Worm (Caenorhabditis elegans): ENCODE results near the gene skp-1.

The skp-1 gene

ce11 chrV:11629222-11630026 is 15.9 kb upstream of the skp-1 start, which contains the start of gene F35B12.10:
F35B12.10 (minus strand) TSS chrV:11629272.
- TF ChIP-seq sptf-1 (tag; optimal IDR thresholded peaks at IDR 0.05) (no peak), M03D4.4 (tag; optimal IDR thresholded peaks at IDR 0.05) (no peak), unc-62 (GFP tag; optimal IDR thresholded peaks at IDR 0.05) (no peak), drap-1 (GFP tag; optimal IDR thresholded peaks at IDR 0.05) (no peak), nhr-28 (tag; optimal IDR thresholded peaks at IDR 0.05) (no peak), lin-13 (tag; optimal IDR thresholded peaks at IDR 0.05) (no peak), ceh-43 (GFP tag; optimal IDR thresholded peaks at IDR 0.05) (no peak), mab-5 (tag; optimal IDR thresholded peaks at IDR 0.05) (no peak), nhr-2 (tag; optimal IDR thresholded peaks at IDR 0.05) (no peak), sem-2 (GFP tag; optimal IDR thresholded peaks at IDR 0.05) (no peak)

ce11 chrV:11631128-11631527 is 14.2 kb upstream of the skp-1 start:
- TF ChIP-seq blmp-1 (tag; optimal IDR thresholded peaks at IDR 0.05) (no peak), ces-1 (GFP tag; optimal IDR thresholded peaks at IDR 0.05) (peak; percentile 6)

- TF ChIP-seq unc-120 (tag; optimal IDR thresholded peaks at IDR 0.05; ENCODE audit: poor library complexity, severe bottlenecking) (no peak), M03D4.4 (tag; optimal IDR thresholded peaks at IDR 0.05) (no peak), unc-62 (GFP tag; optimal IDR thresholded peaks at IDR 0.05) (no peak), nhr-12 (tag; optimal IDR thresholded peaks at IDR 0.05) (no peak), ces-1 (GFP tag; optimal IDR thresholded peaks at IDR 0.05) (no peak), bed-3 (GFP tag; optimal IDR thresholded peaks at IDR 0.05) (no peak)
Measured at ce11 chrV:11635587-11635986, 9.7 kb upstream of the skp-1 start.

ce11 chrV:11637191-11637590 is 8.1 kb upstream of the skp-1 start, which contains the start of gene sipa-1:
sipa-1 (minus strand) TSS chrV:11637291.
- TF ChIP-seq nhr-237 (tag; optimal IDR thresholded peaks at IDR 0.05) (no peak), ham-2 (GFP tag; optimal IDR thresholded peaks at IDR 0.05) (no peak), elt-3 (tag; optimal IDR thresholded peaks at IDR 0.05) (no peak), mab-5 (tag; optimal IDR thresholded peaks at IDR 0.05) (no peak), blmp-1 (tag; optimal IDR thresholded peaks at IDR 0.05) (no peak), unc-62 (GFP tag; optimal IDR thresholded peaks at IDR 0.05) (no peak), snpc-4 (tag; optimal IDR thresholded peaks at IDR 0.05) (no peak), ceh-43 (GFP tag; optimal IDR thresholded peaks at IDR 0.05) (no peak), bed-3 (GFP tag; optimal IDR thresholded peaks at IDR 0.05) (no peak), mep-1 (tag; optimal IDR thresholded peaks at IDR 0.05) (no peak), lin-32 (GFP tag; optimal IDR thresholded peaks at IDR 0.05) (no peak), tbx-8 (GFP tag; optimal IDR thresholded peaks at IDR 0.05) (no peak), zip-8 (tag; optimal IDR thresholded peaks at IDR 0.05) (no peak), sem-2 (GFP tag; optimal IDR thresholded peaks at IDR 0.05) (no peak), nhr-2 (tag; optimal IDR thresholded peaks at IDR 0.05) (no peak), nhr-12 (tag; optimal IDR thresholded peaks at IDR 0.05) (no peak), unc-39 (tag; optimal IDR thresholded peaks at IDR 0.05) (no peak), M03D4.4 (tag; optimal IDR thresholded peaks at IDR 0.05) (no peak), cnd-1 (tag; optimal IDR thresholded peaks at IDR 0.05) (no peak), lsy-2 (tag; optimal IDR thresholded peaks at IDR 0.05) (no peak)

- TF ChIP-seq nhr-237 (tag; optimal IDR thresholded peaks at IDR 0.05) (no peak), mep-1 (tag; optimal IDR thresholded peaks at IDR 0.05) (no peak), ces-1 (GFP tag; optimal IDR thresholded peaks at IDR 0.05) (peak; percentile 70), ceh-39 (tag; optimal IDR thresholded peaks at IDR 0.05) (no peak), drap-1 (GFP tag; optimal IDR thresholded peaks at IDR 0.05) (peak; percentile 23), sem-2 (GFP tag; optimal IDR thresholded peaks at IDR 0.05) (no peak), lin-32 (GFP tag; optimal IDR thresholded peaks at IDR 0.05) (no peak), ceh-83 (GFP tag; optimal IDR thresholded peaks at IDR 0.05) (peak; percentile 32), mab-5 (tag; optimal IDR thresholded peaks at IDR 0.05) (no peak), sptf-1 (tag; optimal IDR thresholded peaks at IDR 0.05) (peak; percentile 41), ceh-43 (GFP tag; optimal IDR thresholded peaks at IDR 0.05) (no peak), zip-8 (tag; optimal IDR thresholded peaks at IDR 0.05) (no peak), blmp-1 (tag; optimal IDR thresholded peaks at IDR 0.05) (no peak), ztf-11 (tag; optimal IDR thresholded peaks at IDR 0.05) (no peak), ham-2 (GFP tag; optimal IDR thresholded peaks at IDR 0.05) (no peak), nhr-76 (tag; optimal IDR thresholded peaks at IDR 0.05) (no peak), elt-3 (tag; optimal IDR thresholded peaks at IDR 0.05) (no peak), lsy-2 (tag; optimal IDR thresholded peaks at IDR 0.05) (no peak), flh-1 (GFP tag; optimal IDR thresholded peaks at IDR 0.05) (no peak), lin-13 (tag; optimal IDR thresholded peaks at IDR 0.05) (no peak), snpc-4 (tag; optimal IDR thresholded peaks at IDR 0.05) (no peak), nhr-2 (tag; optimal IDR thresholded peaks at IDR 0.05) (no peak), hlh-1 (tag; optimal IDR thresholded peaks at IDR 0.05) (no peak), mls-2 (tag; optimal IDR thresholded peaks at IDR 0.05) (peak; percentile 24), bed-3 (GFP tag; optimal IDR thresholded peaks at IDR 0.05) (no peak), cnd-1 (tag; optimal IDR thresholded peaks at IDR 0.05) (no peak), pha-4 (tag; optimal IDR thresholded peaks at IDR 0.05) (peak; percentile 34), nhr-12 (tag; optimal IDR thresholded peaks at IDR 0.05) (no peak), unc-62 (GFP tag; optimal IDR thresholded peaks at IDR 0.05) (no peak), M03D4.4 (tag; optimal IDR thresholded peaks at IDR 0.05) (peak; percentile 53), nhr-28 (tag; optimal IDR thresholded peaks at IDR 0.05) (no peak), unc-120 (tag; optimal IDR thresholded peaks at IDR 0.05; ENCODE audit: poor library complexity, severe bottlenecking) (peak; percentile 13), tbx-8 (GFP tag; optimal IDR thresholded peaks at IDR 0.05) (no peak), elt-1 (tag; optimal IDR thresholded peaks at IDR 0.05; ENCODE audit: borderline replicate concordance, insufficient read depth) (no peak), unc-39 (tag; optimal IDR thresholded peaks at IDR 0.05) (no peak)
Measured at ce11 chrV:11638634-11639117, 6.6 kb upstream of the skp-1 start.

Data from whole organism, mixed stage, embryonic.